Worm (Caenorhabditis elegans) whole organism, L4 larva: ENCODE measurements around the gene C34D1.4.

ENCODE experiments used
- T26A8.4 ChIP-seq: fragments of 200-800 bp; sonication (Bioruptor generic); IDR thresholded peaks from 2 replicates; pipeline ENCODE4 v1.3.6; 2022; ENCODE audit warnings: missing genetic modification characterization, missing compliant biosample characterization
- ceh-82 ChIP-seq: sonication (generic microtip); optimal IDR thresholded peaks from 2 replicates; lab custom pipeline; 2017; ENCODE audit warnings: missing biosample characterization, missing genetic modification characterization
- cey-2 ChIP-seq: sonication (generic microtip); optimal IDR thresholded peaks from 3 replicates; lab custom pipeline; 2017; ENCODE audit warnings: missing genetic modification characterization, mild to moderate bottlenecking, missing compliant biosample characterization, antibody characterized with exemption, borderline replicate concordance; ENCODE audit not compliant: insufficient read depth
- fkh-10 ChIP-seq: fragments of 150-350 bp; optimal IDR thresholded peaks from 2 replicates; lab custom pipeline; 2014; ENCODE audit warnings: missing biosample characterization, missing genetic modification reagents, missing genetic modification characterization
- lin-29 ChIP-seq: fragments of 200-800 bp; sonication (Bioruptor generic); IDR thresholded peaks from 2 replicates; pipeline ENCODE4 v1.3.6; 2022; ENCODE audit warnings: missing genetic modification reagents, missing genetic modification characterization, missing compliant biosample characterization
- pha-4 ChIP-seq, 2 experiments: fragments of 150-350 bp in 1 of 2; fragments of 200-800 bp in 1 of 2; sonication (Bioruptor generic) in 1 of 2; IDR thresholded peaks in 1 of 2; optimal IDR thresholded peaks in 1 of 2; 2 replicates each; pipeline versions ENCODE4 v1.3.6 to Lab custom; 2014 to 2022; ENCODE audit warnings: missing genetic modification characterization in 2 of 2, missing genetic modification reagents in 2 of 2, missing biosample characterization in 1 of 2, missing compliant biosample characterization in 1 of 2
- pqm-1 ChIP-seq: sonication (generic microtip); optimal IDR thresholded peaks from 2 replicates; lab custom pipeline; 2017; ENCODE audit warnings: missing biosample characterization, missing genetic modification characterization

- TF ChIP-seq pqm-1 (no peak), ceh-82 (no peak), T26A8.4 (GFP tag; lab: Robert Waterston, UW) (no peak), lin-29 (GFP tag; lab: Robert Waterston, UW) (no peak), fkh-10 (no peak), pha-4 (GFP tag; IDR thresholded peaks at IDR 0.05; lab: Robert Waterston, UW) (no peak), pha-4 (tag; optimal IDR thresholded peaks at IDR 0.05; lab: Kevin White, UChicago) (no peak), cey-2 (tag; lab: Kevin White, UChicago) (no peak)
Observed at ce11 chrV:13249436-13249835, 9.7 kb downstream of the C34D1.4 start, which contains the start of gene odr-3.
